Worm (Caenorhabditis elegans) whole organism, young adult: ENCODE measurements around the gene tmem-218.

ENCODE experiments used
- ama-1 ChIP-seq, 3 experiments: fragments of 150-350 bp in 1 of 3; sonication (generic microtip) in 2 of 3; optimal IDR thresholded peaks; 2 replicates each; lab custom pipeline; 2014 to 2018; ENCODE audit warnings: missing biosample characterization in 2 of 3, missing genetic modification characterization in 2 of 3, missing genetic modification reagents in 2 of 3
- chd-7 ChIP-seq: sonication (generic microtip); optimal IDR thresholded peaks from 2 replicates; lab custom pipeline; 2016; ENCODE audit warnings: mild to moderate bottlenecking, missing genetic modification characterization, moderate library complexity, missing compliant biosample characterization
- dpl-1 ChIP-seq: fragments of 150-350 bp; optimal IDR thresholded peaks from 2 replicates; lab custom pipeline; 2014; ENCODE audit warnings: missing biosample characterization, missing genetic modification reagents, missing genetic modification characterization
- efl-1 ChIP-seq: fragments of 150-350 bp; optimal IDR thresholded peaks from 2 replicates; lab custom pipeline; 2014; ENCODE audit warnings: missing biosample characterization, missing genetic modification reagents, missing genetic modification characterization
- nfya-1 ChIP-seq: sonication (generic microtip); optimal IDR thresholded peaks from 2 replicates; lab custom pipeline; 2017; ENCODE audit warnings: antibody characterized with exemption, missing compliant biosample characterization, missing genetic modification characterization, borderline replicate concordance; ENCODE audit not compliant: insufficient read depth
- nhr-80 ChIP-seq: sonication (generic microtip); optimal IDR thresholded peaks from 2 replicates; lab custom pipeline; 2016; ENCODE audit warnings: missing genetic modification characterization, missing compliant biosample characterization
- pha-4 ChIP-seq: fragments of 150-350 bp; sonication (generic microtip); optimal IDR thresholded peaks from 2 replicates; lab custom pipeline; 2014; ENCODE audit warnings: missing biosample characterization, missing genetic modification reagents, missing genetic modification characterization
- somi-1 ChIP-seq: fragments of 200-800 bp; sonication (Bioruptor generic); optimal IDR thresholded peaks from 2 replicates; lab custom pipeline; 2018; ENCODE audit warnings: mild to moderate bottlenecking, missing genetic modification characterization, missing compliant biosample characterization
- sptf-2 ChIP-seq: fragments of 200-800 bp; sonication (Bioruptor generic); optimal IDR thresholded peaks from 2 replicates; lab custom pipeline; 2018; ENCODE audit warnings: mild to moderate bottlenecking, missing genetic modification characterization, missing compliant biosample characterization
- unc-62 ChIP-seq: fragments of 150-350 bp; optimal IDR thresholded peaks from 2 replicates; lab custom pipeline; 2014; ENCODE audit warnings: missing biosample characterization, missing genetic modification reagents, missing genetic modification characterization
- ztf-26 ChIP-seq: sonication (generic microtip); optimal IDR thresholded peaks from 2 replicates; lab custom pipeline; 2017; ENCODE audit warnings: missing genetic modification characterization, missing compliant biosample characterization

- TF ChIP-seq efl-1 (GFP tag; lab: Kevin White, UChicago) (no peak), somi-1 (GFP tag; lab: Kevin White, UChicago) (peak; percentile 74), nhr-80 (tag; lab: Kevin White, UChicago) (no peak), ama-1 (optimal IDR thresholded peaks at IDR 0.05; lab: Kevin White, UChicago) (no peak), ama-1 (GFP tag; optimal IDR thresholded peaks at IDR 0.05; lab: Kevin White, UChicago) (no peak), sptf-2 (GFP tag; lab: Kevin White, UChicago) (no peak), ztf-26 (tag; lab: Kevin White, UChicago) (peak; percentile 86), pha-4 (tag; lab: Kevin White, UChicago) (no peak), nfya-1 (tag; lab: Kevin White, UChicago) (no peak), dpl-1 (GFP tag; lab: Kevin White, UChicago) (no peak), chd-7 (tag; lab: Kevin White, UChicago) (peak; percentile 63), unc-62 (GFP tag; lab: Kevin White, UChicago) (no peak)
Observed at ce11 chrX:17633166-17633565, 16.3 kb upstream of the tmem-218 start.
